Fruit fly (Drosophila melanogaster): Measurements from ENCODE around the gene RpL10Aa.

The RpL10Aa gene

DNA sequence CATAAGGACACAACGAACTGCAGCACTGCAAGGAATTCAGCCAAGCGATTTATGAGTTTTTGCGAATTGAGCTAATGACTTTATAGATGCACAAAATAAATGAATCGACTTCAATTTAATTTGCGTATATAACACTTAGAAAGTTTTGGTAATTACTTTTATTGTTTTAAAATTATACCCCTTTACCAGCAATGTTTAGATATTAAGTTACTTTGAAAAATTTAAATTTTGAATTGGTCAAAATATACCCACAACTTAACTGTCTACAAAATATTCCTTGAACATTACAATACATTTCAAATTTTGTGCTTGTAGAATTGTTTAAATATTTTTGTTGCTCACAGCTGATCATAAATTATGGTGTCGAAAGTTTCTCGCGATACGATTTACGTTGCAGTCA, at the start of gene RpL10Aa:
TSS of gene RpL10Aa (plus strand) at position 301 of the 400 bp plus-strand sequence.
- no peak for TF ChIP-seq CG17359 (tag; optimal IDR thresholded peaks at IDR 0.05)
- TF ChIP-seq nerfin-1 (tag; optimal IDR thresholded peaks at IDR 0.05): no peak
- no peak for TF ChIP-seq CG7745 (tag; optimal IDR thresholded peaks at IDR 0.05)
- TF ChIP-seq CG12236 (GFP tag; optimal IDR thresholded peaks at IDR 0.05): no peak
- TF ChIP-seq row (GFP tag; IDR thresholded peaks at IDR 0.05): no peak
- no peak for TF ChIP-seq CG2202 (tag; optimal IDR thresholded peaks at IDR 0.05)
- TF ChIP-seq HLH4C (GFP tag; IDR thresholded peaks at IDR 0.05; ENCODE audit: partially characterized antibody): no peak
- TF ChIP-seq CG10267 (tag; optimal IDR thresholded peaks at IDR 0.05): no peak
- no peak for TF ChIP-seq CG31441 (GFP tag; IDR thresholded peaks at IDR 0.05)

DNA sequence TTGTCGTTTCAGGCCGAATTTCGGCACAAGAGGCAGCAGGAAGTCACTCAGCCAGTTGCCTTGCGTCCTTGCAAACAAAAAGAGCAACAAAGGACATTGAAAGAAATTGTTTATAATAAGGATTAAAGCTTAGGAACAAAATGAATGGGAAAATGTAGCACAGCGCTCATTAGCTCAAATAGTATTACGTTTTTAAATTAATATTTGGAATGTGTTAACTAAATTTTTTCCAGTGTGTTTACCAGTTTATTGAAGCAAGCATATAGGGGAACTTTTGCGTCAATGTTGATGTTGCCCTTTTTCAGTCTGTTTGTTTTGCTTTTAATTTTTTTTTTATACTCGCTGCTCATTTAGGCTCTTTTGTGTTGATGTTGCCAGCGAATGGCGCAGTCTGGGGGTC, 47.1 kb upstream of the RpL10Aa start:
- peak; percentile 18 for TF ChIP-seq Hmr (GFP tag; optimal IDR thresholded peaks at IDR 0.05)
- peak; percentile 43 for TF ChIP-seq lab (GFP tag; optimal IDR thresholded peaks at IDR 0.05)
- peak; percentile 39 for TF ChIP-seq CG2120 (GFP tag; optimal IDR thresholded peaks at IDR 0.05)
- TF ChIP-seq Taf1 (GFP tag; IDR thresholded peaks at IDR 0.05): no peak
- TF ChIP-seq tio (GFP tag; optimal IDR thresholded peaks at IDR 0.05): peak; percentile 1
- no peak for TF ChIP-seq CG12391 (tag; optimal IDR thresholded peaks at IDR 0.05)
- peak; percentile 36 for TF ChIP-seq Ets65A (GFP tag)
- TF ChIP-seq CG18599 (GFP tag; optimal IDR thresholded peaks at IDR 0.05): peak; percentile 35
- TF ChIP-seq cato (GFP tag; optimal IDR thresholded peaks at IDR 0.05; ENCODE audit: borderline replicate concordance): no peak
- peak; percentile 50 for TF ChIP-seq sens (GFP tag)

DNA sequence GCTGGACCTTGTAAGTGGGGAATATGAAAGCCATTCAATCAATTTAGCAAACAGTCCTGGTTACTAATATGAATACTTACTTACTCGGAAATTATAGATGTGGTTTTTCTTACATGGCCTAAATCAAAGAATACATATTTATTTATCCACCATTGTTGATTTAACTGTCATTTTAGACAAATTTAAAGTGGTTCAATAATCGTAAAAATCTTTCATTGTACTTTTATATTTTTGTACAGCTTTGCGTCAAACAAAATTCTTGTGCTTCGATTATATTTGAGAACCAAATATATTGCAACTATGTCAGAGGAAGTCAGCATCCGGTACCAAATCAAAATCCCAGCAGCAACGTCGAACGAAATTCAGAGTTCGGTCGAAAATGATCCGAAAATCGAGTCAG, 22.7 kb upstream of the RpL10Aa start, which contains the start of gene CG14861:
TSS of gene CG14861 (plus strand) at position 301 of the 400 bp plus-strand sequence.
- TF ChIP-seq so (GFP tag; IDR thresholded peaks at IDR 0.05) (no peak), bcd (GFP tag; optimal IDR thresholded peaks at IDR 0.05) (no peak), CG7556 (GFP tag; optimal IDR thresholded peaks at IDR 0.05) (no peak), NFAT (GFP tag; IDR thresholded peaks at IDR 0.05) (no peak), Kr (GFP tag; optimal IDR thresholded peaks at IDR 0.05) (no peak), Scr (GFP tag; IDR thresholded peaks at IDR 0.05; ENCODE audit: partially characterized antibody) (no peak), Oli (tag; optimal IDR thresholded peaks at IDR 0.05) (no peak)

DNA sequence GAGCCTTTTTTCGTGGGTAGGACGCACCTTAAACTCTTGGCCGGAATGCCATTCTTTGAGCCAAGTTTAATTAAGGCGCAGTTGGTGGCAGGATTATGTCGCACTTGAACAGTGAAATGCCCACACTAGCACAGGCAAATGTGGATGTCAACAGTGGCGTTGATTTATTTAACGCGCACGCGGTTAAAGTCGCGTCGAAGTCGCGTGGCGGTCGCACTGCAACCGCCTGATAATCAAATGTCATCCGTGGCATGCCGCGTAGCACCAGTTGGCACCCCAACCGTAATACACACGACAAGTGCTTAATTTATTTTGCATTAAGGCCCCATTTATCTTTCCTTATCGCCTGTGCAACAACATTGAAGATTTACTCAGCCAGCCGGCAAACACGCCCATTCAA, 13.0 kb upstream of the RpL10Aa start:
- TF ChIP-seq H15 (GFP tag; IDR thresholded peaks at IDR 0.05) (no peak), cwo (GFP tag; optimal IDR thresholded peaks at IDR 0.05) (no peak), CG8359 (GFP tag; optimal IDR thresholded peaks at IDR 0.05; ENCODE audit: borderline replicate concordance) (peak; percentile 99)

DNA sequence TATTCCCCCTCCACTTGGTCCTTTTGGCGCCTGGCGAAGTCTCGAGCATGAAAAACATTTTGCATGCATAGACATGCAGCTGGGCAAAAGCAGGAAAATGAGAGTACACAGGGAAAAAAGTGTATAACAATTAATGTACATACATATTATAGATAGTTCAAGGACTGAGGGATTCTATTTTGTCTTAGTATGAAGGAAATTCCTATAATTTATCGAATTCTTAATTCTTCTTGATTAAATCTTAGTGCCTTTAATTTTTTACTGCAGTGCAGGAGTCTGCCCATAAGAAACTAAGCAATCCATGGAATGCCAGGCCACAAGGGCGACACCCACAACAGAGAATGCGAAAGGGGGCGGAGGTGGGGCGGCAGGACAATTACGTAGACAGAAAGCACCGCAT, 5.5 kb upstream of the RpL10Aa start:
- TF ChIP-seq gt (GFP tag; IDR thresholded peaks at IDR 0.05) (no peak), CoRest (tag; optimal IDR thresholded peaks at IDR 0.05) (no peak), sens (GFP tag) (peak; percentile 40), CG34422 (GFP tag; IDR thresholded peaks at IDR 0.05) (no peak), Ets65A (GFP tag) (peak; percentile 1)

DNA sequence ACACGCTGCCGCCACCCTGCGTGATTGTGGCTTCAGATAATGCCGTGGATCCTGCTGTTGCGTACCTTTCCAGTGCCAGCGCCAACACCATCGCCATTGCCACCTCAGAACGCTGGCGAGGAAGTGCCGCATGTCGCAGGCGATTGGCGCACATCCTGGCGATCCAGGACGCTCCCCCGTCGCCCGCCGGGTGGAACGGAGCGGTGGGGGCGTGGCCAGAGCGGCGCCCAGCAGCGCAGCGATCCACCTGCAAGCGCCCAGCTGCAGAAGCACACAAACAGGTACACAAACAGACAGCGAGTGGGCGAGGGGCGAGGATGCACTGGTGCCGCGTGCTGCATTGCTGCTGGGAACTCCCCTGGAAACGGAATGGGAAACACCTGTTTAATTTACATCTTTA, 20.0 kb downstream of the RpL10Aa start:
- TF ChIP-seq Hr39 (optimal IDR thresholded peaks at IDR 0.05): peak; percentile 79
- TF ChIP-seq BtbVII (GFP tag; optimal IDR thresholded peaks at IDR 0.05): no peak
- TF ChIP-seq CG31388 (GFP tag; optimal IDR thresholded peaks at IDR 0.05): no peak
- TF ChIP-seq CG10959 (GFP tag; IDR thresholded peaks at IDR 0.05): 0 out of 2 replicates have a peak, but pooled peaks have one; percentile 30
- no peak for TF ChIP-seq CG4404 (GFP tag; IDR thresholded peaks at IDR 0.05)
- 0 out of 2 replicates have a peak, but pooled peaks have one; percentile 8 for TF ChIP-seq ttk (GFP tag; IDR thresholded peaks at IDR 0.05)
- peak; percentile 65 for TF ChIP-seq Ets65A (GFP tag)
- no peak for TF ChIP-seq Fer2 (tag; optimal IDR thresholded peaks at IDR 0.05)
- TF ChIP-seq CG14050 (GFP tag; IDR thresholded peaks at IDR 0.05): no peak
- TF ChIP-seq nom (GFP tag; optimal IDR thresholded peaks at IDR 0.05): no peak
- TF ChIP-seq Sox100B (GFP tag; optimal IDR thresholded peaks at IDR 0.05): no peak
- 0 out of 2 replicates have a peak, but pooled peaks have one; percentile 28 for TF ChIP-seq Dref (GFP tag; IDR thresholded peaks at IDR 0.05)
- TF ChIP-seq CG9215 (GFP tag; IDR thresholded peaks at IDR 0.05): 0 out of 2 replicates have a peak, but pooled peaks have one; percentile 12
